Fruit fly (Drosophila melanogaster): ENCODE measurements around the gene Obp18a.

Obp18a gene

dm6 chrX:19152570-19153287 lies 17.1 kb upstream of the Obp18a start (continued):
- TF ChIP-seq H2.0 (GFP tag; IDR thresholded peaks at IDR 0.05): no peak
- peak in 1 of 3 experiments; percentile 64 for TF ChIP-seq lola (GFP tag; optimal IDR thresholded peaks at IDR 0.05)
- peak; percentile 64 for TF ChIP-seq Ptx1 (GFP tag; IDR thresholded peaks at IDR 0.05)
- TF ChIP-seq CG7839 (tag; optimal IDR thresholded peaks at IDR 0.05): peak; percentile 66
- peak in 1 of 2 experiments; percentile 79 for TF ChIP-seq Hr51 (GFP tag; optimal IDR thresholded peaks at IDR 0.05)
- no peak for TF ChIP-seq Sry-δ (GFP tag; optimal IDR thresholded peaks at IDR 0.05)
- TF ChIP-seq CG9817 (tag; optimal IDR thresholded peaks at IDR 0.05): peak; percentile 34
- peak; percentile 76 for TF ChIP-seq CG18262 (tag; optimal IDR thresholded peaks at IDR 0.05)
- TF ChIP-seq CG16813 (GFP tag; IDR thresholded peaks at IDR 0.05; ENCODE audit: partially characterized antibody): no peak
- TF ChIP-seq CG12744 (GFP tag; optimal IDR thresholded peaks at IDR 0.05): no peak
- no peak for TF ChIP-seq bigmax (GFP tag; optimal IDR thresholded peaks at IDR 0.05)
- TF ChIP-seq seq (GFP tag; IDR thresholded peaks at IDR 0.05): 0 out of 2 replicates have a peak, but pooled peaks have one; percentile 15
- no peak for TF ChIP-seq Kr (GFP tag; optimal IDR thresholded peaks at IDR 0.05)
- no peak for TF ChIP-seq Fer2 (tag; optimal IDR thresholded peaks at IDR 0.05)
- peak; percentile 70 for TF ChIP-seq fd96Cb (tag; optimal IDR thresholded peaks at IDR 0.05)
- TF ChIP-seq Dbx (GFP tag; IDR thresholded peaks at IDR 0.05): no peak
- peak; percentile 45 for TF ChIP-seq Asciz (GFP tag; optimal IDR thresholded peaks at IDR 0.05)
- TF ChIP-seq CG3281 (GFP tag; optimal IDR thresholded peaks at IDR 0.05): peak; percentile 62
- peak; percentile 55 for TF ChIP-seq Max (GFP tag; optimal IDR thresholded peaks at IDR 0.05)
- TF ChIP-seq phol (tag; optimal IDR thresholded peaks at IDR 0.05): peak; percentile 77
- TF ChIP-seq CG15601 (tag; optimal IDR thresholded peaks at IDR 0.05): peak; percentile 23
- TF ChIP-seq Doc2 (GFP tag; IDR thresholded peaks at IDR 0.05): no peak
- no peak for TF ChIP-seq maf-S (GFP tag; optimal IDR thresholded peaks at IDR 0.05)
- 0 out of 2 replicates have a peak, but pooled peaks have one; percentile 28 for TF ChIP-seq CG17328 (GFP tag; IDR thresholded peaks at IDR 0.05)
- no peak for TF ChIP-seq Ets65A (GFP tag)
- no peak for TF ChIP-seq sr (GFP tag; IDR thresholded peaks at IDR 0.05)
- TF ChIP-seq tio (GFP tag; optimal IDR thresholded peaks at IDR 0.05): peak; percentile 70
- no peak for TF ChIP-seq br (optimal IDR thresholded peaks at IDR 0.05)
- peak; percentile 36; the same call in 1 of the 3 replicates for TF ChIP-seq CG14050 (GFP tag; IDR thresholded peaks at IDR 0.05)
- no peak for TF ChIP-seq CG7745 (tag; optimal IDR thresholded peaks at IDR 0.05)
- no peak for TF ChIP-seq MBD-R2 (GFP tag; IDR thresholded peaks at IDR 0.05)
- TF ChIP-seq CG10462 (GFP tag; optimal IDR thresholded peaks at IDR 0.05): peak; percentile 32
- TF ChIP-seq CG18764 (GFP tag; optimal IDR thresholded peaks at IDR 0.05): peak; percentile 18
- peak; percentile 72 for TF ChIP-seq CG30403 (GFP tag; optimal IDR thresholded peaks at IDR 0.05)
- peak; percentile 49 for TF ChIP-seq CG10654 (GFP tag; optimal IDR thresholded peaks at IDR 0.05)
- TF ChIP-seq CG11247 (GFP tag; IDR thresholded peaks at IDR 0.05): 0 out of 2 replicates have a peak, but pooled peaks have one; percentile 19
- TF ChIP-seq zfh2 (GFP tag; optimal IDR thresholded peaks at IDR 0.05): no peak
- no peak; the same call in 1 of the 3 replicates for TF ChIP-seq croc (GFP tag; conservative IDR thresholded peaks at IDR 0.05)
- no peak for TF ChIP-seq rib (GFP tag; IDR thresholded peaks at IDR 0.05)
- no peak for TF ChIP-seq luna (GFP tag; optimal IDR thresholded peaks at IDR 0.05)
- TF ChIP-seq CG2202 (tag; optimal IDR thresholded peaks at IDR 0.05): peak; percentile 17
- peak; percentile 21 for TF ChIP-seq CG13296 (GFP tag; optimal IDR thresholded peaks at IDR 0.05)
- peak; percentile 18 for TF ChIP-seq CG12299 (tag; optimal IDR thresholded peaks at IDR 0.05)
- no peak for TF ChIP-seq Dp (GFP tag; optimal IDR thresholded peaks at IDR 0.05)
- peak; percentile 5 for TF ChIP-seq twi (tag; optimal IDR thresholded peaks at IDR 0.05)
- peak in 1 of 2 experiments; percentile 77 for TF ChIP-seq eve (GFP tag; optimal IDR thresholded peaks at IDR 0.05)
- TF ChIP-seq Tbp (GFP tag; optimal IDR thresholded peaks at IDR 0.05): no peak
- TF ChIP-seq sens (GFP tag): peak; percentile 85
- TF ChIP-seq sob (GFP tag; IDR thresholded peaks at IDR 0.05): 0 out of 2 replicates have a peak, but pooled peaks have one; percentile 13
- peak; percentile 72 for TF ChIP-seq nmo (GFP tag; optimal IDR thresholded peaks at IDR 0.05)
